Fruit fly (Drosophila melanogaster): Measurements from ENCODE around the gene mira.

DNA sequence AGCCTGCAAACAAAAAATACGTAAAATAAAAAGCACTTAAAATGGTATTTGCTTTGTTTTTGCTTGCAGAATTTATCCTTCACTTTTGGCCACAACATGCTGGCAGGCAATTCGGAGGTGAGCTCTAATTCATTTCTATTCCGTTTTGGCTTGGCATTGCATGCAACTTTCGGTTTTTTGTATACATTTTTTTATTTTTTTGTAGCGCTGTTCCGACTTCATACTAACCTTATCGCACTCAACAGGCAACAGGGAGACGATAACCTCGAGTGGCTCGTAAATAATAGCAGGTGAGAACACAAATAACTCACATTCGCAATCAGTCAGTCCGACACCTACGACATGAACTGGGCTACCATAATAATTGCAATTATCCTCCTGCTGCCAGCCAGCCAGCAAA is 13.2 kb upstream of the mira start, which contains the start of gene CG4783:
- TF ChIP-seq Sox102F (GFP tag; optimal IDR thresholded peaks at IDR 0.05) (no peak), CG32006 (GFP tag; optimal IDR thresholded peaks at IDR 0.05) (no peak), acj6 (GFP tag; optimal IDR thresholded peaks at IDR 0.05) (no peak), Blimp-1 (GFP tag; optimal IDR thresholded peaks at IDR 0.05) (no peak), cyc (GFP tag; optimal IDR thresholded peaks at IDR 0.05) (no peak), CG16779 (tag; optimal IDR thresholded peaks at IDR 0.05) (no peak), Hr38 (GFP tag; optimal IDR thresholded peaks at IDR 0.05) (no peak), CG11902 (GFP tag; optimal IDR thresholded peaks at IDR 0.05) (no peak), CG6276 (GFP tag; optimal IDR thresholded peaks at IDR 0.05) (no peak), Lpt (GFP tag; optimal IDR thresholded peaks at IDR 0.05) (no peak), CG31627 (GFP tag; optimal IDR thresholded peaks at IDR 0.05) (no peak)
